Worm (Caenorhabditis elegans) whole organism, young adult: ENCODE data around the gene natb-1.

Experiments used
- B0019.2 ChIP-seq: fragments of 200-800 bp; sonication (Bioruptor generic); conservative IDR thresholded peaks from 2 replicates; pipeline ENCODE4 v1.3.6; 2022; ENCODE audit warnings: missing genetic modification reagents, missing genetic modification characterization, missing compliant biosample characterization
- B0035.1 ChIP-seq: sonication (generic microtip); optimal IDR thresholded peaks from 2 replicates; lab custom pipeline; 2016; ENCODE audit warnings: missing genetic modification characterization, mild to moderate bottlenecking, missing compliant biosample characterization, missing genotype, missing genetic modification reagents
- B0336.3 ChIP-seq: fragments of 200-800 bp; sonication (Bioruptor generic); IDR thresholded peaks from 2 replicates; pipeline ENCODE4 v1.3.6; 2022; ENCODE audit warnings: missing genetic modification characterization, missing compliant biosample characterization
- C06A6.2 ChIP-seq: fragments of 200-800 bp; sonication (Bioruptor generic); conservative IDR thresholded peaks from 2 replicates; pipeline ENCODE4 v1.3.6; 2022; ENCODE audit warnings: missing genetic modification characterization, missing compliant biosample characterization
- D2030.7 ChIP-seq: fragments of 200-800 bp; sonication (Bioruptor generic); IDR thresholded peaks from 2 replicates; pipeline ENCODE4 v1.3.6; 2022; ENCODE audit warnings: missing genetic modification reagents, missing genetic modification characterization, missing compliant biosample characterization
- F33H1.4 ChIP-seq: fragments of 200-800 bp; sonication (Bioruptor generic); IDR thresholded peaks from 2 replicates; pipeline ENCODE4 v1.3.6; 2022; ENCODE audit warnings: missing genetic modification reagents, missing genetic modification characterization, missing compliant biosample characterization
- Y56A3A.18 ChIP-seq: fragments of 200-800 bp; sonication (Bioruptor generic); IDR thresholded peaks from 2 replicates; pipeline ENCODE4 v1.3.6; 2022; ENCODE audit warnings: missing genetic modification reagents, missing genetic modification characterization, missing compliant biosample characterization
- Y95B8A.8 ChIP-seq: fragments of 200-800 bp; sonication (Bioruptor generic); IDR thresholded peaks from 2 replicates; pipeline ENCODE4 v1.3.6; 2022; ENCODE audit warnings: missing genetic modification reagents, missing genetic modification characterization, missing compliant biosample characterization
- ZK185.1 ChIP-seq: sonication (generic microtip); optimal IDR thresholded peaks from 2 replicates; lab custom pipeline; 2016; ENCODE audit warnings: mild to moderate bottlenecking, missing genetic modification characterization, missing compliant biosample characterization; ENCODE audit not compliant: poor library complexity, severe bottlenecking
- akir-1 ChIP-seq: fragments of 200-800 bp; sonication (Bioruptor generic); optimal IDR thresholded peaks from 2 replicates; lab custom pipeline; 2018; ENCODE audit warnings: mild to moderate bottlenecking, missing genetic modification characterization, moderate library complexity, missing compliant biosample characterization
- ama-1 ChIP-seq, 3 experiments: fragments of 150-350 bp in 1 of 3; sonication (generic microtip) in 2 of 3; optimal IDR thresholded peaks; 2 replicates each; lab custom pipeline; 2014 to 2018; ENCODE audit warnings: missing biosample characterization in 2 of 3, missing genetic modification characterization in 2 of 3, missing genetic modification reagents in 2 of 3
- attf-3 ChIP-seq: fragments of 200-800 bp; sonication (Bioruptor generic); conservative IDR thresholded peaks from 2 replicates; pipeline ENCODE4 v1.3.6; 2022; ENCODE audit warnings: missing genetic modification reagents, missing genetic modification characterization, missing compliant biosample characterization
- attf-6 ChIP-seq: fragments of 200-800 bp; sonication (Bioruptor generic); IDR thresholded peaks from 2 replicates; pipeline ENCODE4 v1.3.6; 2022; ENCODE audit warnings: missing genetic modification reagents, missing genetic modification characterization, missing compliant biosample characterization
- bed-2 ChIP-seq: fragments of 200-800 bp; sonication (Bioruptor generic); IDR thresholded peaks from 2 replicates; pipeline ENCODE4 v1.3.6; 2022; ENCODE audit warnings: missing genetic modification reagents, missing genetic modification characterization, missing compliant biosample characterization
- cebp-1 ChIP-seq, 2 experiments: fragments of 200-800 bp in 1 of 2; sonication (Bioruptor generic) in 1 of 2; sonication (generic microtip) in 1 of 2; IDR thresholded peaks in 1 of 2; optimal IDR thresholded peaks in 1 of 2; 2 replicates each; pipeline versions ENCODE4 v1.3.6 to Lab custom; 2017 to 2022; ENCODE audit warnings: missing compliant biosample characterization in 2 of 2, missing genetic modification characterization in 2 of 2, mild to moderate bottlenecking in 1 of 2, missing genetic modification reagents in 1 of 2, moderate library complexity in 1 of 2
- ceh-27 ChIP-seq: fragments of 200-800 bp; sonication (Bioruptor generic); optimal IDR thresholded peaks from 2 replicates; lab custom pipeline; 2018; ENCODE audit warnings: mild to moderate bottlenecking, missing genetic modification characterization, moderate library complexity, missing compliant biosample characterization
- dpff-1 ChIP-seq: sonication (generic microtip); optimal IDR thresholded peaks from 2 replicates; lab custom pipeline; 2017; ENCODE audit warnings: mild to moderate bottlenecking, missing genetic modification characterization, missing compliant biosample characterization
- ekl-4 ChIP-seq: fragments of 200-800 bp; sonication (Bioruptor generic); IDR thresholded peaks from 2 replicates; pipeline ENCODE4 v1.3.6; 2022; ENCODE audit warnings: missing genetic modification reagents, missing genetic modification characterization, missing compliant biosample characterization
- madf-10 ChIP-seq: sonication (generic microtip); optimal IDR thresholded peaks from 2 replicates; lab custom pipeline; 2016; ENCODE audit warnings: mild to moderate bottlenecking, missing genetic modification characterization, missing compliant biosample characterization
- mxl-1 ChIP-seq: sonication (generic microtip); optimal IDR thresholded peaks from 2 replicates; lab custom pipeline; 2016; ENCODE audit warnings: missing genetic modification characterization, missing compliant biosample characterization
- nfya-2 ChIP-seq: fragments of 200-800 bp; sonication (Bioruptor generic); IDR thresholded peaks from 2 replicates; pipeline ENCODE4 v1.3.6; 2022; ENCODE audit warnings: missing genetic modification reagents, missing genetic modification characterization, missing compliant biosample characterization
- nhr-27 ChIP-seq: fragments of 200-800 bp; sonication (Bioruptor generic); optimal IDR thresholded peaks from 2 replicates; lab custom pipeline; 2018; ENCODE audit warnings: mild to moderate bottlenecking, missing genetic modification characterization, moderate library complexity, missing compliant biosample characterization
- nhr-80 ChIP-seq: sonication (generic microtip); optimal IDR thresholded peaks from 2 replicates; lab custom pipeline; 2016; ENCODE audit warnings: missing genetic modification characterization, missing compliant biosample characterization
- pbrm-1 ChIP-seq: fragments of 200-800 bp; sonication (Bioruptor generic); IDR thresholded peaks from 2 replicates; pipeline ENCODE4 v1.3.6; 2022; ENCODE audit warnings: missing genetic modification reagents, missing genetic modification characterization, missing compliant biosample characterization
- rpc-1 ChIP-seq, 2 experiments: fragments of 150-350 bp in 1 of 2; sonication (generic microtip) in 1 of 2; optimal IDR thresholded peaks; 2 replicates each; lab custom pipeline; 2014 to 2018; ENCODE audit warnings: missing biosample characterization in 1 of 2, missing genetic modification characterization in 1 of 2, missing genetic modification reagents in 1 of 2, missing genotype in 1 of 2
- snpc-3.4 ChIP-seq: sonication (generic microtip); optimal IDR thresholded peaks from 2 replicates; lab custom pipeline; 2017; ENCODE audit warnings: missing genetic modification characterization, mild to moderate bottlenecking, missing compliant biosample characterization, antibody characterized with exemption, moderate library complexity, missing genotype, missing genetic modification reagents
- tbx-9 ChIP-seq: sonication (generic microtip); optimal IDR thresholded peaks from 2 replicates; lab custom pipeline; 2016; ENCODE audit warnings: borderline replicate concordance, missing genetic modification characterization, inconsistent platforms, missing compliant biosample characterization
- unc-130 ChIP-seq: sonication (generic microtip); optimal IDR thresholded peaks from 2 replicates; lab custom pipeline; 2016; ENCODE audit warnings: missing genetic modification reagents, missing genetic modification characterization, missing compliant biosample characterization
- unc-62 ChIP-seq: fragments of 150-350 bp; optimal IDR thresholded peaks from 2 replicates; lab custom pipeline; 2014; ENCODE audit warnings: missing biosample characterization, missing genetic modification reagents, missing genetic modification characterization
- ztf-18 ChIP-seq: sonication (generic microtip); optimal IDR thresholded peaks from 2 replicates; lab custom pipeline; 2016; ENCODE audit warnings: missing genotype, mild to moderate bottlenecking, missing genetic modification characterization, missing compliant biosample characterization
- ztf-22 ChIP-seq: fragments of 200-800 bp; sonication (Bioruptor generic); optimal IDR thresholded peaks from 2 replicates; lab custom pipeline; 2018; ENCODE audit warnings: mild to moderate bottlenecking, missing genetic modification characterization, moderate library complexity, missing compliant biosample characterization
- ztf-26 ChIP-seq: sonication (generic microtip); optimal IDR thresholded peaks from 2 replicates; lab custom pipeline; 2017; ENCODE audit warnings: missing genetic modification characterization, missing compliant biosample characterization

Gene natb-1

DNA sequence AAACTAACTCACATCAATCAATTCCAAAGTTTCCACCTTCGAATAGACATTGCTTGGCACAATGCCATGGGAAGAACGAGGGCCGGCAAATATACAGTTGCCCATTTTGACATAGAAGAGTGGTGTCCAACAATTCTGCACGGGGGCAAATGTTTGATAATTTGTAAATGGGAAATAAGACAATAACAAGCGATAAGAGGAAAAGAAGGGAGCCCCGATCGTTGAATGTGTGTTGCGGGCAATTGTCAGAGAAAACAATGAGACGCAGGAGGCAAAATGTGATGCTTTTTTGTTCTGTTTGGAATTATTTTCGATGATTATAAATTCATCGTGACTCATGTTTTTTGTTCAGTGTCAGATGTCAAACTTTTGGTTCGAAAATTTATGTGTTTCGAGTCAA, 27.0 kb downstream of the natb-1 start, which contains the start of gene pals-34:
pals-34 (minus strand) TSS at position 280 of the 400 bp plus-strand sequence.
- TF ChIP-seq F33H1.4 (GFP tag; lab: Robert Waterston, UW) (no peak), akir-1 (GFP tag; lab: Kevin White, UChicago) (no peak), madf-10 (tag; lab: Kevin White, UChicago) (no peak), attf-6 (GFP tag; lab: Robert Waterston, UW) (no peak), ekl-4 (GFP tag; lab: Robert Waterston, UW) (no peak), ceh-27 (GFP tag; lab: Kevin White, UChicago) (no peak), pbrm-1 (no peak), B0336.3 (GFP tag; lab: Robert Waterston, UW) (no peak), attf-3 (GFP tag; lab: Robert Waterston, UW) (no peak), Y56A3A.18 (no peak)

DNA sequence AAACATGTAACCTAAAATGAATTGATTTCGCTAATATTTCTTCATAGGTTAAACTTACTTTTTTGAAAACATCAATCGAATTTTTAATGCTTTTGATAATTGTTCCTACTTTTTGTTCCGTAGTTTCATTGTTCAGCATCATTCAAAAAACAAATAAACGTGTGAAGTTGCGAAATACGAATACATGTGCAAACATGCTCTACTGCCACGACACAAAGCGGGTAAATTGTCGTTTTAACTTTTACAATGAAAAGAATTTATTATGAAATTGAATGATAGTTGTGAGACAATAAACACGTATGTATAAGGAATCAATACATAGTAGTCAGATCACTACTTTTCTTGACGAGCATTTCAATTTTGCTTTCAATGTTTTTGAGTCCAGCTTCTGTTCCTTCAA, 28.1 kb downstream of the natb-1 start, which contains the start of gene F26D11.12:
F26D11.12 (minus strand) TSS at position 145 of the 400 bp plus-strand sequence.
- TF ChIP-seq bed-2 (GFP tag; lab: Robert Waterston, UW) (no peak), pbrm-1 (no peak), D2030.7 (GFP tag; lab: Robert Waterston, UW) (no peak), cebp-1 (GFP tag; IDR thresholded peaks at IDR 0.05; lab: Robert Waterston, UW) (peak; percentile 94), cebp-1 (tag; optimal IDR thresholded peaks at IDR 0.05; lab: Kevin White, UChicago) (peak; percentile 98), B0019.2 (GFP tag; lab: Robert Waterston, UW) (no peak), ama-1 (optimal IDR thresholded peaks at IDR 0.05; lab: Kevin White, UChicago) (no peak), ama-1 (GFP tag; optimal IDR thresholded peaks at IDR 0.05; lab: Kevin White, UChicago) (no peak), nhr-80 (tag; lab: Kevin White, UChicago) (peak; percentile 43), tbx-9 (tag; lab: Kevin White, UChicago) (no peak), rpc-1 (optimal IDR thresholded peaks at IDR 0.05; lab: Kevin White, UChicago) (no peak), rpc-1 (tag; optimal IDR thresholded peaks at IDR 0.05; lab: Kevin White, UChicago) (no peak)
- TF ChIP-seq, all 124 proteins: peak for 2

DNA sequence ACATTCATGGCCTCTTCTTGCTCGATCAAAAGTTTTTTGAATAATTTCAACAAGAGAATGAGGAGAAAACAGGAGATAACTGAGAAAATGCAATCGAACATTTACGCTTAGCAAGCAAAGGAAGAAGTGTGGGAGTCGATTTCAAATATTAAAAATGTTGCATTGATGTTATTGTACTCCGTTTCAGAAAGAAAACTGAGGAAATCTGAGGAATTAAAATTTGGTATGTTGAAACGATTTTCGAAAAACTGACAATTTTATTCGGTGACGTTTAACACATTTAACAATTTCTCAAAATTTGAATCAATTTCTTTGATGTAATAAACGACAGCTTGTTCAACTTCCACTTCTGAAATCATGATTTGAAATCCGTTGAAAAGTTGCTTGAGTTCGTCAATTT, 28.7 kb downstream of the natb-1 start, which contains the start of gene F26D11.13:
F26D11.13 (minus strand) TSS at position 101 of the 400 bp plus-strand sequence.
- no peak for TF ChIP-seq ztf-18 (tag; lab: Kevin White, UChicago)

DNA sequence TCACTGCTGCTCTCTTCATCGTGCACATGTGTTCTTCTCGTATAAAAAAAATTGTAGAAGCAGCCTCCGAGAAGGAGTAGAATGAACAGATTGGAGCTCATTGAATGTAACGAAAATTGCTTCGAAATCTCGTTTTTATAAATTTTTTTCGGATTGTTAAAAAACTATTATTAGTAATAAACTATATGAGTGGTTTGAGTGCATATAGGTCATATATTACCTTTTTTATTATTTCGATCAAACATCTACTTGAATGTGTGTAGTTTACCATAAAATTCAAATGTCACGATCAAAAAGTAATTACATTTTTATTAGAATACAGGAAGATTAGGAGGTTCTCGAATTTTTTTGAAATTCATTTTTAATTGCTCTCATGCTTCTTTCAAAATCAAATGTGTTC, 30.4 kb downstream of the natb-1 start, which contains the start of gene clec-216:
clec-216 (minus strand) TSS at position 101 of the 400 bp plus-strand sequence.
- TF ChIP-seq ztf-26 (tag; lab: Kevin White, UChicago) (no peak), nhr-27 (tag; lab: Kevin White, UChicago) (no peak), Y95B8A.8 (GFP tag; lab: Robert Waterston, UW) (no peak), C06A6.2 (no peak), unc-62 (no peak), ztf-22 (GFP tag; lab: Kevin White, UChicago) (no peak), B0035.1 (tag; lab: Kevin White, UChicago) (no peak), ZK185.1 (tag; lab: Kevin White, UChicago) (no peak), dpff-1 (tag; lab: Kevin White, UChicago) (no peak), nhr-80 (tag; lab: Kevin White, UChicago) (no peak), snpc-3.4 (tag; lab: Kevin White, UChicago) (no peak), nfya-2 (GFP tag; lab: Robert Waterston, UW) (no peak), unc-130 (GFP tag; lab: Kevin White, UChicago) (no peak), mxl-1 (tag; lab: Kevin White, UChicago) (no peak)
